Worm (Caenorhabditis elegans) whole organism, early embryonic: ENCODE data around the gene fbxa-105.

Source experiments
- ama-1 ChIP-seq: fragments of 150-350 bp; optimal IDR thresholded peaks from 2 replicates; lab custom pipeline; 2014
- hmbx-1 ChIP-seq: sonication (generic microtip); optimal IDR thresholded peaks from 2 replicates; lab custom pipeline; 2016; ENCODE audit warnings: mild to moderate bottlenecking, missing genetic modification characterization, missing compliant biosample characterization
- pes-1 ChIP-seq: fragments of 200-800 bp; sonication (Bioruptor generic); IDR thresholded peaks from 2 replicates; pipeline ENCODE4 v1.3.6; 2022; ENCODE audit warnings: missing genetic modification reagents, missing genetic modification characterization, missing compliant biosample characterization
- tbx-11 ChIP-seq: fragments of 200-800 bp; sonication (Bioruptor generic); IDR thresholded peaks from 2 replicates; pipeline ENCODE4 v1.3.6; 2022; ENCODE audit warnings: missing genetic modification characterization, missing compliant biosample characterization
- tra-4 ChIP-seq: sonication (generic microtip); optimal IDR thresholded peaks from 2 replicates; lab custom pipeline; 2017; ENCODE audit warnings: missing genetic modification characterization, missing compliant biosample characterization

DNA sequence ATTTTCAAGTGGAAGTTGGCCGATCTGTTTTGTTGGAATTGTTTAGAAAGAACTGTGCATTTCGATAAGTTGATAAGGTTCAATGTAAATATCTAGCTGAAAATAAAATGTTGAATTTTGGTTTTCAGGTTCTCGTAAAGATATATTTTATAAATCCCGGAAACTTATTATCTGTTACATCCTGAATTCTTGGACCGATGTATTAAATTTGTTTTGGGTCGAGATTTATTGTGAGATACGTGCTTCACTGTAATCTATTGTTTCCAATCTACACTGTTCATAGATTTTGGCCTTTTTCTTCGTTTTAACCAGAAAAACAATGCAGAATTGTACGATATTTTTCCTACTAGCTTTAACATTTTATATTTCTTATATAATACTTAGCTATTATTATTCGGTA lies 34.7 kb downstream of the fbxa-105 start, which contains the start of gene C03G6.6:
- TF ChIP-seq hmbx-1 (tag; lab: Kevin White, UChicago) (no peak), tra-4 (tag; lab: Kevin White, UChicago) (no peak), pes-1 (GFP tag; lab: Robert Waterston, UW) (no peak), tbx-11 (GFP tag; lab: Robert Waterston, UW) (no peak), ama-1 (lab: Kevin White, UChicago) (no peak)
